Fruit fly (Drosophila melanogaster) whole organism, adult: ENCODE measurements around the gene Or88a.

ENCODE experiments used
- CG14711 ChIP-seq: fragments of 200-800 bp; sonication (Bioruptor generic); optimal IDR thresholded peaks from 2 replicates; lab custom pipeline; 2018; ENCODE audit warnings: missing biosample characterization, mild to moderate bottlenecking, missing genetic modification characterization, moderate library complexity
- CG1620 ChIP-seq: fragments of 200-800 bp; sonication (Bioruptor generic); optimal IDR thresholded peaks from 2 replicates; lab custom pipeline; 2016; ENCODE audit warnings: missing biosample characterization, missing genetic modification characterization
- CG7101 ChIP-seq: fragments of 200-800 bp; sonication (Bioruptor generic); optimal IDR thresholded peaks from 2 replicates; lab custom pipeline; 2018; ENCODE audit warnings: missing biosample characterization, mild to moderate bottlenecking, missing genetic modification characterization, moderate library complexity
- Clk ChIP-seq: fragments of 200-800 bp; sonication (Bioruptor generic); optimal IDR thresholded peaks from 2 replicates; lab custom pipeline; 2017; ENCODE audit warnings: missing biosample characterization, missing genetic modification characterization
- Hr96 ChIP-seq: fragments of 200-800 bp; sonication (Bioruptor generic); optimal IDR thresholded peaks from 2 replicates; lab custom pipeline; 2016; ENCODE audit warnings: missing biosample characterization, missing genetic modification characterization
- Mnt ChIP-seq: fragments of 200-800 bp; sonication (Bioruptor generic); optimal IDR thresholded peaks from 2 replicates; lab custom pipeline; 2016; ENCODE audit warnings: missing biosample characterization, mild to moderate bottlenecking, missing genetic modification characterization
- cic ChIP-seq: fragments of 200-800 bp; sonication (Bioruptor generic); optimal IDR thresholded peaks from 2 replicates; lab custom pipeline; 2017; ENCODE audit warnings: missing biosample characterization, mild to moderate bottlenecking, missing genetic modification characterization, moderate library complexity
- tj ChIP-seq: fragments of 200-800 bp; sonication (Bioruptor generic); optimal IDR thresholded peaks from 3 replicates; lab custom pipeline; 2017; ENCODE audit warnings: missing biosample characterization, mild to moderate bottlenecking, missing genetic modification characterization, moderate library complexity
- toe ChIP-seq: fragments of 200-800 bp; sonication (Bioruptor generic); optimal IDR thresholded peaks from 2 replicates; lab custom pipeline; 2016; ENCODE audit warnings: missing biosample characterization, missing genetic modification characterization

DNA sequence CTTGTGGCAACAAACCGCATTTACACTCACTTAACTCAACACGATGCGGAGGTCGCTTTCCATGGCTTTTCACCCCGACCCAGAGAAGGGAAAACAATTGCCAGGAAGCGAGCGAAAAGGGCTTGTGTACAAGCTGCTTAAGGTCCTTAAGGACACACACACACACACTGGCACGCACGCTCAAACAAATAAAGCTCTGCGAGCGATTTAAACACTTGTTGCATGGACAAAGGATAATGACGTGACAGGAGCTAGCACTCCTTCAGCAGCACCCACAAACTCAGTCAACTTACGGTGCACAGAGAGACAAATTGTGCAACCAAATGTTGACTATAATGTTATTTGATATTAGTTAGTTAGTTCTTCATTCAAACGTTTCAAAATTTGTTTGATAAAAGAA is 23.7 kb upstream of the Or88a start:
- TF ChIP-seq Mnt: no peak
- TF ChIP-seq CG7101: no peak
- no peak for TF ChIP-seq CG1620
- TF ChIP-seq tj (GFP tag; lab: Kevin White, UChicago): no peak
- no peak for TF ChIP-seq cic (GFP tag; lab: Kevin White, UChicago)
- no peak for TF ChIP-seq CG14711
- TF ChIP-seq Hr96: no peak
- TF ChIP-seq toe: no peak
- TF ChIP-seq Clk: no peak
